Worm (Caenorhabditis elegans): ENCODE results near the gene fbxa-90.

ce11 chrV:16958975-16959374 is 7.6 kb upstream of the fbxa-90 start:
- TF ChIP-seq mdl-1 (tag; optimal IDR thresholded peaks at IDR 0.05) (no peak), C16A3.4 (tag; optimal IDR thresholded peaks at IDR 0.05) (no peak), blmp-1 (tag; optimal IDR thresholded peaks at IDR 0.05) (no peak), ztf-4 (tag; optimal IDR thresholded peaks at IDR 0.05) (no peak), aha-1 (tag; optimal IDR thresholded peaks at IDR 0.05) (no peak), ceh-82 (tag; optimal IDR thresholded peaks at IDR 0.05) (no peak), hpl-2 (GFP tag; optimal IDR thresholded peaks at IDR 0.05) (no peak), unc-62 (GFP tag; optimal IDR thresholded peaks at IDR 0.05) (no peak), tlp-1 (tag; optimal IDR thresholded peaks at IDR 0.05) (no peak)
